Fruit fly (Drosophila melanogaster): Measurements from ENCODE around the gene GckIII.
A peak's percentile ranks its signal among the peaks of the same experiment; 100 is the strongest.

The GckIII gene

dm6 chr3R:17056183-17056904 is 29.0 kb upstream of the GckIII start (continued):
- TF ChIP-seq Hr39 (optimal IDR thresholded peaks at IDR 0.05) (no peak), CG12744 (GFP tag; optimal IDR thresholded peaks at IDR 0.05) (no peak), pb (GFP tag; optimal IDR thresholded peaks at IDR 0.05) (peak; percentile 18), CG7745 (tag; optimal IDR thresholded peaks at IDR 0.05) (no peak), CG14965 (GFP tag; optimal IDR thresholded peaks at IDR 0.05; ENCODE audit: borderline replicate concordance) (no peak), Dbx (GFP tag; IDR thresholded peaks at IDR 0.05) (peak; percentile 64; the same call in 2 of the 3 replicates), MBD-R2 (GFP tag; IDR thresholded peaks at IDR 0.05) (peak; percentile 22; the same call in 1 of the 2 replicates), CG7963 (GFP tag; IDR thresholded peaks at IDR 0.05; ENCODE audit: partially characterized antibody) (no peak), CG17328 (GFP tag; IDR thresholded peaks at IDR 0.05) (no peak), Mrtf (GFP tag; IDR thresholded peaks at IDR 0.05) (no peak), Dref (GFP tag; IDR thresholded peaks at IDR 0.05) (no peak), Bdp1 (GFP tag; optimal IDR thresholded peaks at IDR 0.05) (peak; percentile 17), sob (GFP tag; IDR thresholded peaks at IDR 0.05) (peak; percentile 16; the same call in 1 of the 2 replicates), gsb-n (tag; optimal IDR thresholded peaks at IDR 0.05) (no peak), hb (GFP tag; IDR thresholded peaks at IDR 0.05; ENCODE audit: partially characterized antibody) (no peak), klu (GFP tag; IDR thresholded peaks at IDR 0.05) (no peak), CG17829 (tag; optimal IDR thresholded peaks at IDR 0.05) (peak; percentile 19), crol (GFP tag; IDR thresholded peaks at IDR 0.05) (peak; percentile 99), HLHmδ (GFP tag; optimal IDR thresholded peaks at IDR 0.05) (peak; percentile 64), GATAe (GFP tag; conservative IDR thresholded peaks at IDR 0.05) (no peak), lbe (GFP tag; optimal IDR thresholded peaks at IDR 0.05) (peak; percentile 30), B-H2 (GFP tag; optimal IDR thresholded peaks at IDR 0.05) (peak; percentile 24), CG6854 (GFP tag; optimal IDR thresholded peaks at IDR 0.05) (no peak), CG30431 (GFP tag; optimal IDR thresholded peaks at IDR 0.05) (no peak), MESR4 (GFP tag; optimal IDR thresholded peaks at IDR 0.05) (no peak), NC2β (GFP tag; optimal IDR thresholded peaks at IDR 0.05) (peak; percentile 15), CG1233 (GFP tag; optimal IDR thresholded peaks at IDR 0.05) (peak; percentile 16), cg (GFP tag; optimal IDR thresholded peaks at IDR 0.05) (peak; percentile 100), bab2 (GFP tag; optimal IDR thresholded peaks at IDR 0.05) (no peak), gce (GFP tag; IDR thresholded peaks at IDR 0.05) (no peak), gsb (GFP tag; IDR thresholded peaks at IDR 0.05) (no peak), CG12236 (GFP tag; optimal IDR thresholded peaks at IDR 0.05) (no peak), ERR (GFP tag; optimal IDR thresholded peaks at IDR 0.05) (peak; percentile 45), pum (GFP tag; optimal IDR thresholded peaks at IDR 0.05) (peak; percentile 11), Deaf1 (tag; optimal IDR thresholded peaks at IDR 0.05) (peak; percentile 82), CG4707 (GFP tag; optimal IDR thresholded peaks at IDR 0.05) (no peak), hbn (GFP tag; IDR thresholded peaks at IDR 0.05; ENCODE audit: partially characterized antibody) (no peak; the same call in 1 of the 2 replicates), Kr (GFP tag; optimal IDR thresholded peaks at IDR 0.05) (peak; percentile 34), Antp (GFP tag; optimal IDR thresholded peaks at IDR 0.05) (no peak), tna (GFP tag; IDR thresholded peaks at IDR 0.05; ENCODE audit: partially characterized antibody) (no peak), dimm (GFP tag; IDR thresholded peaks at IDR 0.05) (no peak), CG13624 (GFP tag; optimal IDR thresholded peaks at IDR 0.05) (no peak), org-1 (GFP tag; optimal IDR thresholded peaks at IDR 0.05) (peak; percentile 25), Trl (optimal IDR thresholded peaks at IDR 0.05) (peak; percentile 65 to 82), Trl (GFP tag; optimal IDR thresholded peaks at IDR 0.05) (peak; percentile 43), Pdp1 (GFP tag; optimal IDR thresholded peaks at IDR 0.05) (peak in 1 of 2 experiments; percentile 99), cas (GFP tag; IDR thresholded peaks at IDR 0.05) (no peak), CG2202 (tag; optimal IDR thresholded peaks at IDR 0.05) (no peak), CG6175 (GFP tag; IDR thresholded peaks at IDR 0.05) (peak; percentile 97), mirr (GFP tag; optimal IDR thresholded peaks at IDR 0.05) (peak; percentile 73), Nf-YC (tag; optimal IDR thresholded peaks at IDR 0.05) (peak; percentile 78)
